Worm (Caenorhabditis elegans) whole organism, early embryonic: Measurements from ENCODE around the gene F48E3.9.

Experiments used
- ama-1 ChIP-seq: fragments of 150-350 bp; optimal IDR thresholded peaks from 2 replicates; lab custom pipeline; 2014
- ceh-36 ChIP-seq: sonication (generic microtip); optimal IDR thresholded peaks from 2 replicates; lab custom pipeline; 2016; ENCODE audit warnings: missing genetic modification characterization, inconsistent platforms, missing compliant biosample characterization
- ets-7 ChIP-seq: sonication (generic microtip); optimal IDR thresholded peaks from 2 replicates; lab custom pipeline; 2016; ENCODE audit warnings: missing genotype, missing genetic modification characterization, missing compliant biosample characterization
- hmbx-1 ChIP-seq: sonication (generic microtip); optimal IDR thresholded peaks from 2 replicates; lab custom pipeline; 2016; ENCODE audit warnings: mild to moderate bottlenecking, missing genetic modification characterization, missing compliant biosample characterization
- pes-1 ChIP-seq: fragments of 200-800 bp; sonication (Bioruptor generic); IDR thresholded peaks from 2 replicates; pipeline ENCODE4 v1.3.6; 2022; ENCODE audit warnings: missing genetic modification reagents, missing genetic modification characterization, missing compliant biosample characterization
- sea-1 ChIP-seq: fragments of 200-800 bp; sonication (Bioruptor generic); conservative IDR thresholded peaks from 2 replicates; pipeline ENCODE4 v1.3.6; 2022; ENCODE audit warnings: missing genetic modification characterization, missing compliant biosample characterization
- tbx-11 ChIP-seq: fragments of 200-800 bp; sonication (Bioruptor generic); IDR thresholded peaks from 2 replicates; pipeline ENCODE4 v1.3.6; 2022; ENCODE audit warnings: missing genetic modification characterization, missing compliant biosample characterization
- tbx-37 ChIP-seq: fragments of 200-800 bp; sonication (Bioruptor generic); conservative IDR thresholded peaks from 2 replicates; pipeline ENCODE4 v1.3.6; 2022; ENCODE audit warnings: missing genetic modification reagents, missing genetic modification characterization, missing compliant biosample characterization
- tra-4 ChIP-seq: sonication (generic microtip); optimal IDR thresholded peaks from 2 replicates; lab custom pipeline; 2017; ENCODE audit warnings: missing genetic modification characterization, missing compliant biosample characterization

DNA sequence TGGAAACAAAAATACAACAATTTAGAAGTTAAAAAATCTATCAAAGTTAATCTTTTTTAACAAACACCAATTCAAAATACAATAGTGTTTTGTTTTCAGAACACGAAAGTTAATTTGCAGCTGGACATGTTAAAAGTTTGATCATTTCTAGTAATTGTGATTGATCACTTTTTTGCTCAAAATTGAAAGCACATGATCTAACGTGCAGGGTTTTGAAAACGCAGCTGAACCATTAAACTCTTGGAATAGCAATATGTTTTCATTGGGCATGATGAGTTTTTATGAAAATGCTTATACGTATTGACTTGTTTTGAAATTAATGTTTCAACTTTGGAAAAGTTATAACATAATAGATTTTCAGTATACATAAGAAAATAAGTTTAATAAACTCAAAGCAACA lies 33.5 kb upstream of the F48E3.9 start:
- TF ChIP-seq pes-1 (GFP tag; lab: Robert Waterston, UW), result no peak
- TF ChIP-seq tbx-37 (GFP tag; lab: Robert Waterston, UW), result no peak
- no peak for TF ChIP-seq ets-7 (tag; lab: Kevin White, UChicago)
- TF ChIP-seq ama-1 (lab: Kevin White, UChicago), result no peak
- TF ChIP-seq sea-1, result no peak
- no peak for TF ChIP-seq tbx-11 (GFP tag; lab: Robert Waterston, UW)
- no peak for TF ChIP-seq ceh-36 (tag; lab: Kevin White, UChicago)
- TF ChIP-seq hmbx-1 (tag; lab: Kevin White, UChicago), result no peak
- no peak for TF ChIP-seq tra-4 (tag; lab: Kevin White, UChicago)
